Worm (Caenorhabditis elegans) whole organism, late embryonic: ENCODE data around the gene srw-129.

Experiments
- ama-1 ChIP-seq: fragments of 150-350 bp; optimal IDR thresholded peaks from 2 replicates; lab custom pipeline; 2014
- ceh-48 ChIP-seq: sonication (generic microtip); optimal IDR thresholded peaks from 2 replicates; lab custom pipeline; 2016; ENCODE audit warnings: missing genetic modification characterization, inconsistent platforms, missing compliant biosample characterization
- dmd-4 ChIP-seq: sonication (generic microtip); optimal IDR thresholded peaks from 2 replicates; lab custom pipeline; 2016; ENCODE audit warnings: borderline replicate concordance, missing genetic modification characterization, missing compliant biosample characterization
- elt-2 ChIP-seq: sonication (generic microtip); optimal IDR thresholded peaks from 2 replicates; lab custom pipeline; 2016; ENCODE audit warnings: missing genetic modification reagents, missing genetic modification characterization, missing compliant biosample characterization
- fkh-10 ChIP-seq: fragments of 150-350 bp; optimal IDR thresholded peaks from 2 replicates; lab custom pipeline; 2014; ENCODE audit warnings: missing biosample characterization, missing genetic modification reagents, missing genetic modification characterization
- lim-6 ChIP-seq: sonication (generic microtip); optimal IDR thresholded peaks from 2 replicates; lab custom pipeline; 2016; ENCODE audit warnings: missing genetic modification characterization, missing compliant biosample characterization
- nhr-11 ChIP-seq: fragments of 150-350 bp; optimal IDR thresholded peaks from 2 replicates; lab custom pipeline; 2014; ENCODE audit warnings: missing biosample characterization, missing genetic modification characterization
- pag-3 ChIP-seq: sonication (generic microtip); optimal IDR thresholded peaks from 2 replicates; lab custom pipeline; 2016; ENCODE audit warnings: missing compliant biosample characterization, missing genetic modification characterization, borderline replicate concordance
- sox-4 ChIP-seq: sonication (generic microtip); optimal IDR thresholded peaks from 2 replicates; lab custom pipeline; 2017; ENCODE audit warnings: mild to moderate bottlenecking, missing genetic modification characterization, inconsistent platforms, missing compliant biosample characterization
- unc-42 ChIP-seq: sonication (generic microtip); optimal IDR thresholded peaks from 2 replicates; lab custom pipeline; 2016; ENCODE audit warnings: missing genotype, missing genetic modification characterization, missing compliant biosample characterization
- unc-55 ChIP-seq: sonication (generic microtip); optimal IDR thresholded peaks from 2 replicates; lab custom pipeline; 2017; ENCODE audit warnings: missing biosample characterization, missing genetic modification reagents, missing genetic modification characterization
- zip-5 ChIP-seq: sonication (generic microtip); optimal IDR thresholded peaks from 2 replicates; lab custom pipeline; 2016; ENCODE audit warnings: missing genetic modification characterization, missing compliant biosample characterization

DNA sequence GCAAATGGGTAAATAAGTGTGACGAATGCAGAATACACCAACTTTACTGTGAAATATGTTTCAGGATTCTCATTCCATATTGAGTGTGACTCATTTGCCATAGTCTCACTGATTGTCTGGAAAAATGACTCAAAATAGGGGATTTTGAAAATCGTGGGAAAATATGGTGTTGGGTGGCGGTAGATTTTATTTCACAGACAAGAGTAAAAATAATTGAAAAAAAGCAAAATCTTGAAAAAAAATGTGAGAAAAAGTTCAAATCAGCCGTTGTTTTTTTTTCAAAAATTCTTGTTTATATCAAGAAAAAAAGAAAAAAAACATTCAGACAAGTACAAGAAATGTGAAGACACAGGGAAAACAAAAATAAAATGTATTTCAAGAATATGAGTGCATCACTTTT, 49.2 kb upstream of the srw-129 start, which contains the start of gene srh-38:
- TF ChIP-seq nhr-11 (no peak), sox-4 (no peak), elt-2 (tag; lab: Kevin White, UChicago) (no peak), zip-5 (no peak), ceh-48 (tag; lab: Kevin White, UChicago) (no peak), dmd-4 (tag; lab: Kevin White, UChicago) (no peak), unc-55 (GFP tag; lab: Kevin White, UChicago) (no peak), fkh-10 (GFP tag; lab: Kevin White, UChicago) (no peak), ama-1 (lab: Kevin White, UChicago) (no peak), lim-6 (tag; lab: Kevin White, UChicago) (no peak), unc-42 (tag; lab: Kevin White, UChicago) (no peak), pag-3 (tag; lab: Kevin White, UChicago) (no peak)
